Worm (Caenorhabditis elegans): Measurements from ENCODE around the gene C25G6.1.

Gene C25G6.1

ce11 chrX:1245717-1246116, 25.0 kb upstream of the C25G6.1 start, which contains the start of gene tsp-9:
Gene tsp-9, plus strand, starts transcription at chrX:1246017.
- TF ChIP-seq unc-62 (GFP tag; optimal IDR thresholded peaks at IDR 0.05 in 1 of 2) (peak in 1 of 2 experiments; percentile 42), unc-62 (tag; optimal IDR thresholded peaks at IDR 0.05) (no peak), pqm-1 (tag; optimal IDR thresholded peaks at IDR 0.05) (peak; percentile 47), rbr-2 (tag; optimal IDR thresholded peaks at IDR 0.05) (no peak), daf-16 (GFP tag; optimal IDR thresholded peaks at IDR 0.05) (no peak), daf-16 (tag; optimal IDR thresholded peaks at IDR 0.05) (peak; percentile 52), fkh-10 (GFP tag; optimal IDR thresholded peaks at IDR 0.05) (peak; percentile 2)

ce11 chrX:1249738-1250137, 21.0 kb upstream of the C25G6.1 start, which contains the start of gene C25G6.4:
Gene C25G6.4, minus strand, starts transcription at chrX:1249838.
- no peak for TF ChIP-seq Y5F2A.4 (GFP tag; optimal IDR thresholded peaks at IDR 0.05)
- TF ChIP-seq spr-1 (tag; optimal IDR thresholded peaks at IDR 0.05) = no peak
- no peak for TF ChIP-seq dmd-6 (GFP tag; IDR thresholded peaks at IDR 0.05)
- TF ChIP-seq nhr-111 (GFP tag; optimal IDR thresholded peaks at IDR 0.05) = no peak
- TF ChIP-seq nhr-76 (tag; optimal IDR thresholded peaks at IDR 0.05) = no peak
- no peak for TF ChIP-seq unc-62 (GFP tag; optimal IDR thresholded peaks at IDR 0.05 in 1 of 2)
- TF ChIP-seq unc-62 (tag; optimal IDR thresholded peaks at IDR 0.05) = no peak
- TF ChIP-seq mdl-1 (tag; optimal IDR thresholded peaks at IDR 0.05) = no peak
- no peak for TF ChIP-seq mxl-3 (GFP tag; optimal IDR thresholded peaks at IDR 0.05)
- no peak for TF ChIP-seq saeg-2 (GFP tag; IDR thresholded peaks at IDR 0.05)
- no peak for TF ChIP-seq nhr-10 (tag; optimal IDR thresholded peaks at IDR 0.05)
- TF ChIP-seq dpl-1 (GFP tag; optimal IDR thresholded peaks at IDR 0.05) = no peak
- TF ChIP-seq spr-3 (GFP tag; optimal IDR thresholded peaks at IDR 0.05) = no peak
- TF ChIP-seq ztf-7 (tag; optimal IDR thresholded peaks at IDR 0.05) = no peak
- no peak for TF ChIP-seq lin-38 (GFP tag; IDR thresholded peaks at IDR 0.05)
- TF ChIP-seq skn-1 (tag; optimal IDR thresholded peaks at IDR 0.05) = no peak
- no peak for TF ChIP-seq daf-8 (GFP tag; IDR thresholded peaks at IDR 0.05)
- TF ChIP-seq Y105C5A.15 (GFP tag; IDR thresholded peaks at IDR 0.05) = no peak
- no peak for TF ChIP-seq Y48G9A.11 (GFP tag; IDR thresholded peaks at IDR 0.05)
- no peak for TF ChIP-seq ceh-20 (GFP tag; IDR thresholded peaks at IDR 0.05)

- no peak for TF ChIP-seq ZK337.2 (GFP tag; IDR thresholded peaks at IDR 0.05)
- no peak for TF ChIP-seq pqm-1 (tag; optimal IDR thresholded peaks at IDR 0.05)
- TF ChIP-seq nhr-102 (tag; optimal IDR thresholded peaks at IDR 0.05) = no peak
- no peak for TF ChIP-seq duxl-1 (tag; optimal IDR thresholded peaks at IDR 0.05; ENCODE audit: poor library complexity)
- no peak for TF ChIP-seq madf-9 (GFP tag; conservative IDR thresholded peaks at IDR 0.05)
- TF ChIP-seq jun-1 (tag; optimal IDR thresholded peaks at IDR 0.05) = no peak
- no peak for TF ChIP-seq dmd-6 (GFP tag; IDR thresholded peaks at IDR 0.05)
- TF ChIP-seq fos-1 (tag; optimal IDR thresholded peaks at IDR 0.05) = no peak
- no peak for TF ChIP-seq aha-1 (tag)
Measured at ce11 chrX:1255547-1255946, 15.2 kb upstream of the C25G6.1 start, which contains the start of gene npr-11. Gene npr-11, minus strand, starts transcription at chrX:1255647.

- TF ChIP-seq dpl-1 (GFP tag; optimal IDR thresholded peaks at IDR 0.05) (no peak), lir-3 (tag; optimal IDR thresholded peaks at IDR 0.05) (no peak), ceh-28 (tag; optimal IDR thresholded peaks at IDR 0.05) (no peak), madf-9 (GFP tag; conservative IDR thresholded peaks at IDR 0.05) (no peak), aha-1 (tag) (peak; percentile 94)
Measured at ce11 chrX:1257668-1258067, 13.0 kb upstream of the C25G6.1 start.

- no peak for TF ChIP-seq dmd-9 (GFP tag; IDR thresholded peaks at IDR 0.05)
- TF ChIP-seq hlh-11 (tag; optimal IDR thresholded peaks at IDR 0.05) = no peak
- TF ChIP-seq ama-1 (optimal IDR thresholded peaks at IDR 0.05) = no peak
- TF ChIP-seq daf-12 (tag; optimal IDR thresholded peaks at IDR 0.05) = no peak
- TF ChIP-seq F26F4.8 (GFP tag; conservative IDR thresholded peaks at IDR 0.05) = no peak
- no peak for TF ChIP-seq mep-1 (tag; optimal IDR thresholded peaks at IDR 0.05)
- no peak for TF ChIP-seq hmg-1.1 (GFP tag; IDR thresholded peaks at IDR 0.05)
- TF ChIP-seq lin-29 (GFP tag; IDR thresholded peaks at IDR 0.05) = no peak
- 0 out of 2 replicates have a peak, but pooled peaks have one; percentile 29 for TF ChIP-seq ctbp-1 (GFP tag; IDR thresholded peaks at IDR 0.05)
- TF ChIP-seq ces-1 (GFP tag; optimal IDR thresholded peaks at IDR 0.05) = peak; percentile 91
Measured at ce11 chrX:1265336-1265735, 5.4 kb upstream of the C25G6.1 start.

All from whole organism, L4 larva.